Worm (Caenorhabditis elegans) whole organism, young adult: Measurements from ENCODE around the gene rmd-1.

Experiments used
- B0019.2 ChIP-seq: fragments of 200-800 bp; sonication (Bioruptor generic); conservative IDR thresholded peaks from 2 replicates; pipeline ENCODE4 v1.3.6; 2022; ENCODE audit warnings: missing genetic modification reagents, missing genetic modification characterization, missing compliant biosample characterization
- B0261.1 ChIP-seq: sonication (generic microtip); optimal IDR thresholded peaks from 2 replicates; lab custom pipeline; 2016; ENCODE audit warnings: mild to moderate bottlenecking, missing genetic modification characterization, moderate library complexity, missing compliant biosample characterization
- B0336.3 ChIP-seq: fragments of 200-800 bp; sonication (Bioruptor generic); IDR thresholded peaks from 2 replicates; pipeline ENCODE4 v1.3.6; 2022; ENCODE audit warnings: missing genetic modification characterization, missing compliant biosample characterization
- C06A6.2 ChIP-seq: fragments of 200-800 bp; sonication (Bioruptor generic); conservative IDR thresholded peaks from 2 replicates; pipeline ENCODE4 v1.3.6; 2022; ENCODE audit warnings: missing genetic modification characterization, missing compliant biosample characterization
- F37B4.10 ChIP-seq: fragments of 200-800 bp; sonication (Bioruptor generic); IDR thresholded peaks from 2 replicates; pipeline ENCODE4 v1.3.6; 2022; ENCODE audit warnings: missing genetic modification characterization, missing compliant biosample characterization
- F55B11.4 ChIP-seq: sonication (generic microtip); optimal IDR thresholded peaks from 2 replicates; lab custom pipeline; 2016; ENCODE audit warnings: missing compliant biosample characterization, missing genetic modification characterization, borderline replicate concordance; ENCODE audit not compliant: insufficient read depth
- K11D2.4 ChIP-seq: fragments of 200-800 bp; sonication (Bioruptor generic); IDR thresholded peaks from 2 replicates; pipeline ENCODE4 v1.3.6; 2022; ENCODE audit warnings: missing genetic modification reagents, missing genetic modification characterization, missing compliant biosample characterization
- T07F8.4 ChIP-seq: sonication (generic microtip); optimal IDR thresholded peaks from 2 replicates; lab custom pipeline; 2016; ENCODE audit warnings: mild to moderate bottlenecking, missing genetic modification characterization, moderate library complexity, missing compliant biosample characterization
- T26A5.8 ChIP-seq: sonication (generic microtip); optimal IDR thresholded peaks from 2 replicates; lab custom pipeline; 2016; ENCODE audit warnings: missing genetic modification characterization, missing compliant biosample characterization
- Y53G8AR.9 ChIP-seq: fragments of 200-800 bp; sonication (Bioruptor generic); conservative IDR thresholded peaks from 2 replicates; pipeline ENCODE4 v1.3.6; 2022; ENCODE audit warnings: missing genetic modification reagents, missing genetic modification characterization, missing compliant biosample characterization
- attf-6 ChIP-seq: fragments of 200-800 bp; sonication (Bioruptor generic); IDR thresholded peaks from 2 replicates; pipeline ENCODE4 v1.3.6; 2022; ENCODE audit warnings: missing genetic modification reagents, missing genetic modification characterization, missing compliant biosample characterization
- bed-2 ChIP-seq: fragments of 200-800 bp; sonication (Bioruptor generic); IDR thresholded peaks from 2 replicates; pipeline ENCODE4 v1.3.6; 2022; ENCODE audit warnings: missing genetic modification reagents, missing genetic modification characterization, missing compliant biosample characterization
- ceh-40 ChIP-seq: fragments of 200-800 bp; sonication (Bioruptor generic); IDR thresholded peaks from 2 replicates; pipeline ENCODE4 v1.3.6; 2022; ENCODE audit warnings: missing genetic modification characterization, missing compliant biosample characterization
- dox-1 ChIP-seq: fragments of 200-800 bp; sonication (Bioruptor generic); IDR thresholded peaks from 2 replicates; pipeline ENCODE4 v1.3.6; 2022; ENCODE audit warnings: missing genetic modification reagents, missing genetic modification characterization, missing compliant biosample characterization
- egrh-3 ChIP-seq: fragments of 200-800 bp; sonication (Bioruptor generic); IDR thresholded peaks from 2 replicates; pipeline ENCODE4 v1.3.6; 2022; ENCODE audit warnings: missing genetic modification reagents, missing genetic modification characterization, missing compliant biosample characterization
- gei-17 ChIP-seq: fragments of 200-800 bp; sonication (Bioruptor generic); optimal IDR thresholded peaks from 2 replicates; lab custom pipeline; 2018; ENCODE audit warnings: mild to moderate bottlenecking, missing genetic modification characterization, missing compliant biosample characterization
- hlh-26 ChIP-seq: fragments of 200-800 bp; sonication (Bioruptor generic); conservative IDR thresholded peaks from 2 replicates; pipeline ENCODE4 v1.3.6; 2022; ENCODE audit warnings: missing genetic modification reagents, missing genetic modification characterization, missing compliant biosample characterization
- hmg-1.2 ChIP-seq: fragments of 200-800 bp; sonication (Bioruptor generic); IDR thresholded peaks from 2 replicates; pipeline ENCODE4 v1.3.6; 2022; ENCODE audit warnings: missing genetic modification reagents, missing genetic modification characterization, missing compliant biosample characterization
- hsf-1 ChIP-seq: fragments of 200-800 bp; sonication (Bioruptor generic); IDR thresholded peaks from 2 replicates; pipeline ENCODE4 v1.3.6; 2022; ENCODE audit warnings: missing genetic modification reagents, missing genetic modification characterization, missing compliant biosample characterization
- lsl-1 ChIP-seq: fragments of 200-800 bp; sonication (Bioruptor generic); optimal IDR thresholded peaks from 2 replicates; lab custom pipeline; 2018; ENCODE audit warnings: mild to moderate bottlenecking, missing genetic modification characterization, moderate library complexity, missing compliant biosample characterization
- madf-3 ChIP-seq: fragments of 200-800 bp; sonication (Bioruptor generic); IDR thresholded peaks from 2 replicates; pipeline ENCODE4 v1.3.6; 2022; ENCODE audit warnings: missing genetic modification reagents, missing genetic modification characterization, missing compliant biosample characterization
- mcd-1 ChIP-seq: fragments of 200-800 bp; sonication (Bioruptor generic); IDR thresholded peaks from 2 replicates; pipeline ENCODE4 v1.3.6; 2022; ENCODE audit warnings: missing genetic modification reagents, missing genetic modification characterization, missing compliant biosample characterization
- mxl-1 ChIP-seq: sonication (generic microtip); optimal IDR thresholded peaks from 2 replicates; lab custom pipeline; 2016; ENCODE audit warnings: missing genetic modification characterization, missing compliant biosample characterization
- nfyb-1 ChIP-seq: fragments of 200-800 bp; sonication (Bioruptor generic); IDR thresholded peaks from 2 replicates; pipeline ENCODE4 v1.3.6; 2022; ENCODE audit warnings: missing genetic modification reagents, missing genetic modification characterization, missing compliant biosample characterization
- nhr-27 ChIP-seq: fragments of 200-800 bp; sonication (Bioruptor generic); optimal IDR thresholded peaks from 2 replicates; lab custom pipeline; 2018; ENCODE audit warnings: mild to moderate bottlenecking, missing genetic modification characterization, moderate library complexity, missing compliant biosample characterization
- nhr-80 ChIP-seq: sonication (generic microtip); optimal IDR thresholded peaks from 2 replicates; lab custom pipeline; 2016; ENCODE audit warnings: missing genetic modification characterization, missing compliant biosample characterization
- pbrm-1 ChIP-seq: fragments of 200-800 bp; sonication (Bioruptor generic); IDR thresholded peaks from 2 replicates; pipeline ENCODE4 v1.3.6; 2022; ENCODE audit warnings: missing genetic modification reagents, missing genetic modification characterization, missing compliant biosample characterization
- sea-2 ChIP-seq: fragments of 200-800 bp; sonication (Bioruptor generic); IDR thresholded peaks from 2 replicates; pipeline ENCODE4 v1.3.6; 2022; ENCODE audit warnings: missing genetic modification characterization, missing compliant biosample characterization
- tbx-9 ChIP-seq: sonication (generic microtip); optimal IDR thresholded peaks from 2 replicates; lab custom pipeline; 2016; ENCODE audit warnings: borderline replicate concordance, missing genetic modification characterization, inconsistent platforms, missing compliant biosample characterization
- zfh-2 ChIP-seq: fragments of 200-800 bp; sonication (Bioruptor generic); conservative IDR thresholded peaks from 2 replicates; pipeline ENCODE4 v1.3.6; 2022; ENCODE audit warnings: missing genetic modification reagents, missing genetic modification characterization, missing compliant biosample characterization
- zim-3 ChIP-seq: sonication (generic microtip); optimal IDR thresholded peaks from 2 replicates; lab custom pipeline; 2017; ENCODE audit warnings: mild to moderate bottlenecking, missing genetic modification characterization, moderate library complexity, missing compliant biosample characterization
- ztf-18 ChIP-seq: sonication (generic microtip); optimal IDR thresholded peaks from 2 replicates; lab custom pipeline; 2016; ENCODE audit warnings: missing genotype, mild to moderate bottlenecking, missing genetic modification characterization, missing compliant biosample characterization
- ztf-3 ChIP-seq: fragments of 200-800 bp; sonication (Bioruptor generic); optimal IDR thresholded peaks from 2 replicates; lab custom pipeline; 2018; ENCODE audit warnings: mild to moderate bottlenecking, missing genetic modification characterization, missing compliant biosample characterization

Gene rmd-1

ce11 chrIII:9765465-9765900 lies 6.6 kb downstream of the rmd-1 start (continued):
- TF ChIP-seq hmg-1.2 (GFP tag; lab: Robert Waterston, UW) (peak; percentile 95), B0261.1 (peak; percentile 41), mxl-1 (tag; lab: Kevin White, UChicago) (no peak), attf-6 (GFP tag; lab: Robert Waterston, UW) (peak; percentile 44; the same call in 1 of the 2 replicates), lsl-1 (peak; percentile 29), bed-2 (GFP tag; lab: Robert Waterston, UW) (no peak), F37B4.10 (GFP tag; lab: Robert Waterston, UW) (peak; percentile 94; the same call in 1 of the 2 replicates), dox-1 (GFP tag; lab: Robert Waterston, UW) (peak; percentile 97), F55B11.4 (tag; lab: Kevin White, UChicago) (no peak), sea-2 (GFP tag; lab: Robert Waterston, UW) (peak; percentile 94), ztf-3 (GFP tag; lab: Kevin White, UChicago) (peak; percentile 97), tbx-9 (tag; lab: Kevin White, UChicago) (no peak)
- TF ChIP-seq, all 124 proteins: peak for 97

ce11 chrIII:9766175-9766574 lies 7.3 kb downstream of the rmd-1 start, which contains the start of gene cbp-1:
TSS of gene cbp-1 (plus strand) at chrIII:9766509.
- TF ChIP-seq nhr-80 (tag; lab: Kevin White, UChicago) (no peak), hlh-26 (GFP tag; lab: Robert Waterston, UW) (no peak), pbrm-1 (GFP tag; lab: Robert Waterston, UW) (0 out of 2 replicates have a peak, but pooled peaks have one; percentile 11), C06A6.2 (no peak), mcd-1 (GFP tag; lab: Robert Waterston, UW) (0 out of 2 replicates have a peak, but pooled peaks have one; percentile 5), B0019.2 (GFP tag; lab: Robert Waterston, UW) (no peak), hmg-1.2 (GFP tag; lab: Robert Waterston, UW) (peak; percentile 90), madf-3 (0 out of 2 replicates have a peak, but pooled peaks have one; percentile 58), T07F8.4 (tag; lab: Kevin White, UChicago) (no peak), T26A5.8 (tag; lab: Kevin White, UChicago) (no peak), ceh-40 (GFP tag; lab: Robert Waterston, UW) (no peak)

ce11 chrIII:9767095-9767494 lies 8.2 kb downstream of the rmd-1 start:
- no peak for TF ChIP-seq gei-17 (GFP tag; lab: Kevin White, UChicago)
- TF ChIP-seq dox-1 (GFP tag; lab: Robert Waterston, UW) = no peak
- 0 out of 2 replicates have a peak, but pooled peaks have one; percentile 30 for TF ChIP-seq K11D2.4 (GFP tag; lab: Robert Waterston, UW)
- no peak for TF ChIP-seq F55B11.4 (tag; lab: Kevin White, UChicago)
- peak; percentile 35; the same call in 1 of the 2 replicates for TF ChIP-seq zfh-2

ce11 chrIII:9768023-9768422 lies 9.1 kb downstream of the rmd-1 start:
- TF ChIP-seq zfh-2 (peak; percentile 54; the same call in 1 of the 2 replicates), T26A5.8 (tag; lab: Kevin White, UChicago) (no peak), Y53G8AR.9 (no peak), B0336.3 (GFP tag; lab: Robert Waterston, UW) (no peak), pbrm-1 (GFP tag; lab: Robert Waterston, UW) (no peak), gei-17 (GFP tag; lab: Kevin White, UChicago) (no peak), nhr-27 (tag; lab: Kevin White, UChicago) (no peak), T07F8.4 (tag; lab: Kevin White, UChicago) (no peak), ztf-18 (tag; lab: Kevin White, UChicago) (no peak), hsf-1 (GFP tag; lab: Robert Waterston, UW) (no peak), madf-3 (no peak), egrh-3 (0 out of 2 replicates have a peak, but pooled peaks have one; percentile 30), zim-3 (tag; lab: Kevin White, UChicago) (peak; percentile 7), nfyb-1 (GFP tag; lab: Robert Waterston, UW) (peak; percentile 40; the same call in 1 of the 2 replicates)
- TF ChIP-seq, all 124 proteins: peak for 4
